Fruit fly (Drosophila melanogaster): ENCODE measurements around the gene CG9356.

dm6 chr3R:9428988-9429387 is 24.9 kb upstream of the CG9356 start:
- no peak for TF ChIP-seq CG11085 (GFP tag; IDR thresholded peaks at IDR 0.05)
- peak; percentile 32 for TF ChIP-seq CG11398 (GFP tag; optimal IDR thresholded peaks at IDR 0.05)
- TF ChIP-seq Lhr (GFP tag; optimal IDR thresholded peaks at IDR 0.05): no peak

Measured in whole organism, embryonic.